Fruit fly (Drosophila melanogaster) whole organism, wandering third instar larva: ENCODE measurements around the gene Hrd3.
A peak's percentile ranks its signal among the peaks of the same experiment; 100 is the strongest.

Experiments used
- Abd-B ChIP-seq: fragments of >200 bp; optimal IDR thresholded peaks from 2 replicates; lab custom pipeline; 2017; ENCODE audit warnings: missing biosample characterization, missing genetic modification characterization
- CG32264 ChIP-seq: fragments of 200-800 bp; sonication (Bioruptor generic); optimal IDR thresholded peaks from 2 replicates; lab custom pipeline; 2016; ENCODE audit warnings: missing biosample characterization, missing genetic modification characterization
- CrebA ChIP-seq: fragments of 200-800 bp; sonication (Bioruptor generic); optimal IDR thresholded peaks from 2 replicates; lab custom pipeline; 2016; ENCODE audit warnings: missing biosample characterization, mild to moderate bottlenecking, missing genetic modification characterization, borderline replicate concordance
- Dif ChIP-seq: fragments of 200-275, 200-300 bp; sonication (Bioruptor generic); optimal IDR thresholded peaks from 2 replicates; lab custom pipeline; 2018; ENCODE audit warnings: missing biosample characterization, missing genetic modification characterization; ENCODE audit not compliant: partially characterized antibody
- GATAd ChIP-seq: sonication (Bioruptor generic); optimal IDR thresholded peaks from 2 replicates; lab custom pipeline; 2016; ENCODE audit warnings: missing biosample characterization, missing genetic modification characterization
- HLH106 ChIP-seq: fragments of 200-800 bp; optimal IDR thresholded peaks from 3 replicates; lab custom pipeline; 2019; ENCODE audit warnings: missing biosample characterization, mild to moderate bottlenecking, missing genetic modification characterization, moderate library complexity
- Hnf4 ChIP-seq: fragments of 200-800 bp; sonication (Bioruptor generic); optimal IDR thresholded peaks from 2 replicates; lab custom pipeline; 2016; ENCODE audit warnings: missing biosample characterization, mild to moderate bottlenecking, missing genetic modification characterization
- Hr83 ChIP-seq: fragments of 200-300 bp; sonication (Bioruptor generic); optimal IDR thresholded peaks from 2 replicates; lab custom pipeline; 2016; ENCODE audit warnings: missing biosample characterization, mild to moderate bottlenecking, missing genetic modification characterization, moderate library complexity; ENCODE audit not compliant: poor library complexity, severe bottlenecking
- Jra ChIP-seq: sonication (Bioruptor generic); optimal IDR thresholded peaks from 2 replicates; lab custom pipeline; 2016; ENCODE audit warnings: missing biosample characterization, missing genetic modification characterization
- Mio ChIP-seq: sonication (Bioruptor generic); optimal IDR thresholded peaks from 2 replicates; lab custom pipeline; 2016; ENCODE audit warnings: missing biosample characterization, missing genetic modification characterization
- Myc ChIP-seq: fragments of >200 bp; optimal IDR thresholded peaks from 2 replicates; lab custom pipeline; 2017
- OdsH ChIP-seq: fragments of 200-800 bp; sonication (Bioruptor generic); optimal IDR thresholded peaks from 2 replicates; lab custom pipeline; 2016; ENCODE audit warnings: missing biosample characterization, mild to moderate bottlenecking, missing genetic modification characterization
- Rel ChIP-seq, 2 experiments: fragments of 200-800 bp; sonication (Bioruptor generic) in 1 of 2; optimal IDR thresholded peaks; 2 replicates in 1 of 2; 3 replicates in 1 of 2; lab custom pipeline; 2016 to 2019; ENCODE audit warnings: mild to moderate bottlenecking in 2 of 2, missing biosample characterization in 2 of 2, missing genetic modification characterization in 2 of 2, moderate library complexity in 1 of 2
- Sp1 ChIP-seq: fragments of 200-800 bp; sonication (Bioruptor generic); optimal IDR thresholded peaks from 3 replicates; lab custom pipeline; 2019; ENCODE audit warnings: missing biosample characterization, mild to moderate bottlenecking, missing genetic modification characterization, moderate library complexity
- Vsx2 ChIP-seq: fragments of 200-300, 225-300 bp; sonication (Bioruptor generic); optimal IDR thresholded peaks from 2 replicates; lab custom pipeline; 2018; ENCODE audit warnings: missing biosample characterization, missing genetic modification characterization; ENCODE audit not compliant: partially characterized antibody
- br ChIP-seq: fragments of 200-800 bp; sonication (Bioruptor generic); optimal IDR thresholded peaks from 2 replicates; lab custom pipeline; 2016; ENCODE audit warnings: missing biosample characterization, missing genetic modification characterization
- brk ChIP-seq: fragments of 200-800 bp; sonication (Bioruptor generic); optimal IDR thresholded peaks from 2 replicates; lab custom pipeline; 2016; ENCODE audit warnings: missing biosample characterization, mild to moderate bottlenecking, missing genetic modification characterization
- dmrt93B ChIP-seq: fragments of 200-800 bp; sonication (Bioruptor generic); optimal IDR thresholded peaks from 2 replicates; lab custom pipeline; 2018; ENCODE audit warnings: missing biosample characterization, mild to moderate bottlenecking, missing genetic modification characterization
- dsf ChIP-seq: sonication (Bioruptor generic); optimal IDR thresholded peaks from 2 replicates; lab custom pipeline; 2016; ENCODE audit warnings: missing biosample characterization, missing genetic modification characterization, borderline replicate concordance
- ey ChIP-seq: fragments of 200-800 bp; sonication (Bioruptor generic); optimal IDR thresholded peaks from 2 replicates; lab custom pipeline; 2016; ENCODE audit warnings: missing biosample characterization, missing genetic modification characterization
- foxo ChIP-seq, 2 experiments: fragments of 200-800 bp; sonication (Bioruptor generic); optimal IDR thresholded peaks; 2 replicates in 1 of 2; 3 replicates in 1 of 2; lab custom pipeline; 2016 to 2017; ENCODE audit warnings: missing biosample characterization in 2 of 2, missing genetic modification characterization in 2 of 2
- fru ChIP-seq: fragments of 200-800 bp; sonication (Bioruptor generic); optimal IDR thresholded peaks from 3 replicates; lab custom pipeline; 2016; ENCODE audit warnings: missing biosample characterization, mild to moderate bottlenecking, missing genetic modification characterization
- h ChIP-seq: fragments of 200-800 bp; sonication (Bioruptor generic); optimal IDR thresholded peaks from 3 replicates; lab custom pipeline; 2016; ENCODE audit warnings: missing biosample characterization, mild to moderate bottlenecking, missing genetic modification characterization
- jim ChIP-seq: fragments of 175-275, 200-325 bp; sonication (Bioruptor generic); optimal IDR thresholded peaks from 2 replicates; lab custom pipeline; 2016; ENCODE audit warnings: missing biosample characterization, mild to moderate bottlenecking, missing genetic modification characterization
- lola ChIP-seq: fragments of >200 bp; optimal IDR thresholded peaks from 2 replicates; lab custom pipeline; 2017; ENCODE audit warnings: missing biosample characterization, missing genetic modification characterization
- psq ChIP-seq: fragments of 200-800 bp; sonication (Bioruptor generic); optimal IDR thresholded peaks from 3 replicates; lab custom pipeline; 2017; ENCODE audit warnings: missing biosample characterization, mild to moderate bottlenecking, missing genetic modification characterization, moderate library complexity
- rgr ChIP-seq: fragments of 200-800 bp; sonication (Bioruptor generic); optimal IDR thresholded peaks from 3 replicates; lab custom pipeline; 2016; ENCODE audit warnings: missing biosample characterization, mild to moderate bottlenecking, missing genetic modification characterization
- sage ChIP-seq: fragments of 200-800 bp; sonication (Bioruptor generic); optimal IDR thresholded peaks from 2 replicates; lab custom pipeline; 2016; ENCODE audit warnings: missing biosample characterization, mild to moderate bottlenecking, missing genetic modification characterization
- sv ChIP-seq: fragments of 200-800 bp; sonication (Bioruptor generic); optimal IDR thresholded peaks from 3 replicates; lab custom pipeline; 2016; ENCODE audit warnings: missing biosample characterization, missing genetic modification characterization
- tai ChIP-seq: sonication (Bioruptor generic); optimal IDR thresholded peaks from 2 replicates; lab custom pipeline; 2016; ENCODE audit warnings: missing biosample characterization, missing genetic modification characterization
- usp ChIP-seq: fragments of >200 bp; optimal IDR thresholded peaks from 2 replicates; lab custom pipeline; 2017; ENCODE audit warnings: missing biosample characterization, missing genetic modification characterization
- woc ChIP-seq: sonication (Bioruptor generic); optimal IDR thresholded peaks from 2 replicates; lab custom pipeline; 2016; ENCODE audit warnings: missing biosample characterization, mild to moderate bottlenecking, missing genetic modification characterization

Hrd3 gene

dm6 chr3R:23727657-23728056, 30.7 kb downstream of the Hrd3 start:
- TF ChIP-seq CrebA (GFP tag; lab: Kevin White, UChicago) = peak; percentile 23
- no peak for TF ChIP-seq Abd-B
- TF ChIP-seq CG32264 (GFP tag; lab: Kevin White, UChicago) = no peak
- no peak for TF ChIP-seq HLH106 (tag; lab: Kevin White, UChicago)
- no peak for TF ChIP-seq rgr
- no peak for TF ChIP-seq brk (GFP tag; lab: Kevin White, UChicago)
- no peak for TF ChIP-seq Hr83 (GFP tag; lab: Kevin White, UChicago)
- no peak for TF ChIP-seq ey

dm6 chr3R:23726740-23727139, 31.6 kb downstream of the Hrd3 start:
- TF ChIP-seq br (GFP tag; lab: Kevin White, UChicago) = peak; percentile 71
- TF ChIP-seq rgr = peak; percentile 82
- peak; percentile 83 for TF ChIP-seq h
- TF ChIP-seq sv = peak; percentile 85
- no peak for TF ChIP-seq Myc (lab: Kevin White, UChicago)
- no peak for TF ChIP-seq GATAd (GFP tag; lab: Kevin White, UChicago)
- TF ChIP-seq OdsH (GFP tag; lab: Kevin White, UChicago) = peak; percentile 83
- peak; percentile 55 for TF ChIP-seq Hnf4 (GFP tag; lab: Kevin White, UChicago)
- peak; percentile 19 for TF ChIP-seq Jra (GFP tag; lab: Kevin White, UChicago)
- peak in 1 of 2 experiments; percentile 82 for TF ChIP-seq foxo (GFP tag; optimal IDR thresholded peaks at IDR 0.05; lab: Kevin White, UChicago)
- peak; percentile 81 for TF ChIP-seq fru
- TF ChIP-seq psq (GFP tag; lab: Kevin White, UChicago) = peak; percentile 58
- no peak for TF ChIP-seq tai (GFP tag; lab: Kevin White, UChicago)
- TF ChIP-seq Sp1 (GFP tag; lab: Kevin White, UChicago) = peak; percentile 57
- TF ChIP-seq CG32264 (GFP tag; lab: Kevin White, UChicago) = peak; percentile 45
- peak; percentile 26 for TF ChIP-seq woc
- peak; percentile 68 for TF ChIP-seq ey
- no peak for TF ChIP-seq dsf
- TF ChIP-seq Rel (GFP tag; optimal IDR thresholded peaks at IDR 0.05; lab: Kevin White, UChicago) = peak; percentile 8
- no peak for TF ChIP-seq Rel (tag; optimal IDR thresholded peaks at IDR 0.05; lab: Kevin White, UChicago)
- peak; percentile 8 for TF ChIP-seq dmrt93B
- TF ChIP-seq brk (GFP tag; lab: Kevin White, UChicago) = peak; percentile 55
- peak; percentile 54 for TF ChIP-seq HLH106 (tag; lab: Kevin White, UChicago)
- peak; percentile 48 for TF ChIP-seq sage (GFP tag; lab: Kevin White, UChicago)
- TF ChIP-seq Dif = no peak
- TF ChIP-seq CrebA (GFP tag; lab: Kevin White, UChicago) = no peak
- TF ChIP-seq lola = no peak
- TF ChIP-seq, all 38 proteins: peak for 19

dm6 chr3R:23725711-23726349, 32.5 kb downstream of the Hrd3 start:
- TF ChIP-seq GATAd (GFP tag; lab: Kevin White, UChicago) = no peak
- peak; percentile 44 for TF ChIP-seq CrebA (GFP tag; lab: Kevin White, UChicago)
- no peak for TF ChIP-seq Mio (GFP tag; lab: Kevin White, UChicago)
- peak; percentile 8 for TF ChIP-seq Sp1 (GFP tag; lab: Kevin White, UChicago)
- peak; percentile 43 for TF ChIP-seq OdsH (GFP tag; lab: Kevin White, UChicago)
- TF ChIP-seq h = peak; percentile 62
- peak; percentile 21 for TF ChIP-seq Hr83 (GFP tag; lab: Kevin White, UChicago)
- TF ChIP-seq Rel (GFP tag; optimal IDR thresholded peaks at IDR 0.05; lab: Kevin White, UChicago) = no peak
- TF ChIP-seq Rel (tag; optimal IDR thresholded peaks at IDR 0.05; lab: Kevin White, UChicago) = peak; percentile 85
- no peak for TF ChIP-seq tai (GFP tag; lab: Kevin White, UChicago)
- peak; percentile 42 for TF ChIP-seq br (GFP tag; lab: Kevin White, UChicago)
- no peak for TF ChIP-seq brk (GFP tag; lab: Kevin White, UChicago)
- TF ChIP-seq Hnf4 (GFP tag; lab: Kevin White, UChicago) = peak; percentile 0
- TF ChIP-seq, all 38 proteins: peak for 8

- TF ChIP-seq h (peak; percentile 12), sage (GFP tag; lab: Kevin White, UChicago) (peak; percentile 7), fru (no peak), OdsH (GFP tag; lab: Kevin White, UChicago) (no peak), GATAd (GFP tag; lab: Kevin White, UChicago) (no peak), ey (no peak), br (GFP tag; lab: Kevin White, UChicago) (peak; percentile 55), Vsx2 (GFP tag; lab: Kevin White, UChicago) (peak; percentile 31), usp (GFP tag; lab: Kevin White, UChicago) (no peak), psq (GFP tag; lab: Kevin White, UChicago) (no peak), brk (GFP tag; lab: Kevin White, UChicago) (peak; percentile 42), Abd-B (no peak), CrebA (GFP tag; lab: Kevin White, UChicago) (peak; percentile 80), jim (GFP tag; lab: Kevin White, UChicago) (no peak), Hr83 (GFP tag; lab: Kevin White, UChicago) (no peak), dsf (no peak), Sp1 (GFP tag; lab: Kevin White, UChicago) (no peak), lola (no peak), HLH106 (tag; lab: Kevin White, UChicago) (no peak), Rel (GFP tag; optimal IDR thresholded peaks at IDR 0.05; lab: Kevin White, UChicago) (no peak), Rel (tag; optimal IDR thresholded peaks at IDR 0.05; lab: Kevin White, UChicago) (peak; percentile 42), woc (no peak), sv (no peak), foxo (GFP tag; optimal IDR thresholded peaks at IDR 0.05; lab: Kevin White, UChicago) (no peak)
Measured at dm6 chr3R:23724843-23725506, 33.4 kb downstream of the Hrd3 start.
